Worm (Caenorhabditis elegans) whole organism, L4 larva: Measurements from ENCODE around the gene F42G2.2.

Experiments used
- Y105C5A.15 ChIP-seq: fragments of 200-800 bp; sonication (Bioruptor generic); IDR thresholded peaks from 2 replicates; pipeline ENCODE4 v1.3.6; 2022; ENCODE audit warnings: missing genetic modification characterization, missing compliant biosample characterization
- ama-1 ChIP-seq: fragments of 150-350 bp; optimal IDR thresholded peaks from 2 replicates; lab custom pipeline; 2014; ENCODE audit warnings: inconsistent platforms, mixed read lengths
- hlh-30 ChIP-seq: sonication (generic microtip); optimal IDR thresholded peaks from 2 replicates; lab custom pipeline; 2017; ENCODE audit warnings: antibody characterized with exemption, mild to moderate bottlenecking, missing genetic modification characterization, missing compliant biosample characterization; ENCODE audit not compliant: insufficient read depth
- nhr-76 ChIP-seq: fragments of 150-350 bp; optimal IDR thresholded peaks from 2 replicates; lab custom pipeline; 2014; ENCODE audit warnings: missing biosample characterization, missing genetic modification characterization
- zag-1 ChIP-seq: fragments of 150-350 bp; optimal IDR thresholded peaks from 2 replicates; lab custom pipeline; 2014; ENCODE audit warnings: missing biosample characterization, missing genetic modification characterization

ce11 chrII:2442979-2443378 is 21.0 kb downstream of the F42G2.2 start, which contains the start of gene vab-19:
- TF ChIP-seq zag-1 (no peak), ama-1 (lab: Kevin White, UChicago) (no peak), hlh-30 (tag; lab: Kevin White, UChicago) (no peak), Y105C5A.15 (GFP tag; lab: Robert Waterston, UW) (no peak), nhr-76 (tag; lab: Kevin White, UChicago) (no peak)
